Worm (Caenorhabditis elegans) whole organism, L3 larva: Measurements from ENCODE around the gene sar-1.

Experiments used
- aly-2 ChIP-seq: fragments of 150-350 bp; optimal IDR thresholded peaks from 2 replicates; lab custom pipeline; 2014; ENCODE audit warnings: missing biosample characterization, missing genetic modification characterization
- ama-1 ChIP-seq: fragments of 150-350 bp; optimal IDR thresholded peaks from 2 replicates; lab custom pipeline; 2018
- fkh-10 ChIP-seq: sonication (generic microtip); optimal IDR thresholded peaks from 2 replicates; lab custom pipeline; 2017; ENCODE audit warnings: missing biosample characterization, missing genetic modification reagents, missing genetic modification characterization
- fos-1 ChIP-seq: fragments of 150-350 bp; optimal IDR thresholded peaks from 2 replicates; lab custom pipeline; 2014; ENCODE audit warnings: missing biosample characterization, missing genetic modification characterization
- lin-15B ChIP-seq: fragments of 150-350 bp; optimal IDR thresholded peaks from 2 replicates; lab custom pipeline; 2014; ENCODE audit warnings: missing biosample characterization, missing genetic modification characterization
- lin-39 ChIP-seq: fragments of 150-350 bp; optimal IDR thresholded peaks from 2 replicates; lab custom pipeline; 2018; ENCODE audit warnings: missing biosample characterization, missing genetic modification reagents, missing genetic modification characterization
- lsy-12 ChIP-seq: sonication (generic microtip); optimal IDR thresholded peaks from 2 replicates; lab custom pipeline; 2016; ENCODE audit warnings: mild to moderate bottlenecking, missing genetic modification characterization, missing compliant biosample characterization
- nhr-11 ChIP-seq: fragments of 150-350 bp; optimal IDR thresholded peaks from 2 replicates; lab custom pipeline; 2014; ENCODE audit warnings: missing biosample characterization, missing genetic modification characterization
- nhr-12 ChIP-seq: fragments of 150-350 bp; optimal IDR thresholded peaks from 2 replicates; lab custom pipeline; 2014; ENCODE audit warnings: missing biosample characterization, missing genetic modification characterization
- nhr-23 ChIP-seq: fragments of 150-350 bp; optimal IDR thresholded peaks from 2 replicates; lab custom pipeline; 2014; ENCODE audit warnings: missing biosample characterization, missing genetic modification reagents, missing genetic modification characterization
- pqm-1 ChIP-seq: fragments of 150-350 bp; optimal IDR thresholded peaks from 2 replicates; lab custom pipeline; 2017; ENCODE audit warnings: missing biosample characterization, missing genetic modification characterization, inconsistent platforms
- skn-1 ChIP-seq: fragments of 150-350 bp; optimal IDR thresholded peaks from 2 replicates; lab custom pipeline; 2014; ENCODE audit warnings: missing biosample characterization, missing genetic modification characterization
- snpc-4 ChIP-seq: fragments of 150-350 bp; optimal IDR thresholded peaks from 2 replicates; lab custom pipeline; 2014; ENCODE audit warnings: missing biosample characterization, missing genetic modification characterization
- ztf-11 ChIP-seq: fragments of 150-350 bp; optimal IDR thresholded peaks from 2 replicates; lab custom pipeline; 2014; ENCODE audit warnings: missing biosample characterization, missing genetic modification characterization

DNA sequence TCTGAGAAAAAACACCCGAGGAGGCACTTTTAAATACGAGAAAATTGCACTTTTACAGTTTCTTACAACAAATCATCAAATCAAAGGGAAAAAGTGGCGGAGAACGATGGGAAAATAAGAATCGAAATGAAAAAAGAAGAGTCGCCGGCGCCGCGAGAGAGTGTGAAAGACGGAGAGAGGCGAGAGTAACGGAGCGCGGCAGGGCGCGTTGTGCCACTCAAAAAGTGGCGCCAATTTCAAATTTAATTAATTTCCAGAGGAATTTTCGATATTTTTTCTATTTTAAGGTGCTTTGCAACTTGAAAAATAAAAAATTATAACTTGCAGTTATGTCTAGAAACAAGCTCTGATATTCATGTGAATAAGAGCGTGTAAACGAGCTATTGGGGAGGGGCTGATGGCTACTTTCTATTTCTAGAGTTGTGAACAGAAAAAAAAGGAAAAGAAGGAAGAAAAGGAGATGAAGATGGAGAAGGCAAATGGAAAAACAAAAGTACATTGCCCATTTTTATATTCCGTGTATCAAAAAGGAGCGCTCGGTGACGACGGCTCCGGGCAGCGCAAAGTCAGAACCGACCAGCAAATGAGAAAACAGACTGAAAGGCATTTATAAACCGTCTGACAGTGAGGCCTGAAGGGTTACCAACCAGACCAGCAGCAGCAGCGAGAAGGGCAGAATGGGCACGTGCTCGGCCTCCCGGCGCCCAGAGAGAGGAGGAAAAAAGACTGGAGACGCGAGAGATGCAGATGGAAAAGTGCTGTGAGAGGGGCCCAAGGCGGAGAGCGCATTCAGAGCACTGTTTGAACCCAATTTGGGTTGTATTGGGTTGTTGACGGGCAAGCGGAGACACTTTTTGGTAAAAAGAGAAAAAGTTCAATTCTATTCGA lies 42.0 kb downstream of the sar-1 start:
- TF ChIP-seq aly-2 (no peak), ama-1 (peak; percentile 87), nhr-12 (tag; lab: Kevin White, UChicago) (no peak), ztf-11 (no peak), fkh-10 (GFP tag; lab: Kevin White, UChicago) (no peak), fos-1 (no peak), nhr-23 (tag; lab: Kevin White, UChicago) (peak; percentile 12), snpc-4 (tag; lab: Kevin White, UChicago) (no peak), lin-39 (tag; lab: Kevin White, UChicago) (no peak), skn-1 (tag; lab: Kevin White, UChicago) (no peak), lsy-12 (no peak), lin-15B (tag; lab: Kevin White, UChicago) (peak; percentile 25), pqm-1 (tag; lab: Kevin White, UChicago) (peak; percentile 46), nhr-11 (tag; lab: Kevin White, UChicago) (no peak)
